Fruit fly (Drosophila melanogaster) whole organism, embryonic: ENCODE results near the gene CG43638.
A peak's percentile ranks its signal among the peaks of the same experiment; 100 is the strongest.

Experiments
- Bgb ChIP-seq: fragments of 200-800 bp; sonication (Bioruptor generic); IDR thresholded peaks from 2 replicates; pipeline ENCODE4 v1.3.6; 2022; ENCODE audit warnings: missing biosample characterization, missing genetic modification characterization; ENCODE audit not compliant: partially characterized antibody
- CG10209 ChIP-seq: fragments of 200-800 bp; sonication (Bioruptor generic); optimal IDR thresholded peaks from 3 replicates; lab custom pipeline; 2017; ENCODE audit warnings: missing biosample characterization, mild to moderate bottlenecking, missing genetic modification characterization, missing genetic modification reagents
- CG10321 ChIP-seq: fragments of 200-800 bp; sonication (Bioruptor generic); IDR thresholded peaks from 2 replicates; pipeline ENCODE4 v1.3.6; 2022; ENCODE audit warnings: missing biosample characterization, missing genetic modification characterization
- CG11085 ChIP-seq: fragments of 200-800 bp; sonication (Bioruptor generic); IDR thresholded peaks from 2 replicates; pipeline ENCODE4 v1.3.6; 2022; ENCODE audit warnings: missing biosample characterization, missing genetic modification characterization
- CG12104 ChIP-seq: fragments of 200-800 bp; sonication (Bioruptor generic); optimal IDR thresholded peaks from 3 replicates; lab custom pipeline; 2016; ENCODE audit warnings: missing biosample characterization, missing genetic modification characterization
- CG12769 ChIP-seq: fragments of 200-800 bp; sonication (Bioruptor generic); optimal IDR thresholded peaks from 2 replicates; lab custom pipeline; 2019; ENCODE audit warnings: missing biosample characterization, mild to moderate bottlenecking, missing genetic modification characterization, moderate library complexity
- CG13296 ChIP-seq: fragments of 200-800 bp; sonication (Bioruptor generic); optimal IDR thresholded peaks from 3 replicates; lab custom pipeline; 2018; ENCODE audit warnings: missing biosample characterization, mild to moderate bottlenecking, missing genetic modification characterization
- CG14441 ChIP-seq: fragments of 200-800 bp; sonication (Bioruptor generic); IDR thresholded peaks from 2 replicates; pipeline ENCODE4 v1.3.6; 2022; ENCODE audit warnings: missing biosample characterization, missing genetic modification characterization
- CG16863 ChIP-seq: fragments of 200-800 bp; sonication (Bioruptor generic); optimal IDR thresholded peaks from 3 replicates; lab custom pipeline; 2016; ENCODE audit warnings: missing biosample characterization, missing genetic modification characterization
- CG17802 ChIP-seq: fragments of 200-800 bp; sonication (Bioruptor generic); optimal IDR thresholded peaks from 2 replicates; lab custom pipeline; 2018; ENCODE audit warnings: missing biosample characterization, mild to moderate bottlenecking, missing genetic modification characterization, moderate library complexity
- CG31224 ChIP-seq: fragments of 200-800 bp; sonication (Bioruptor generic); IDR thresholded peaks from 2 replicates; pipeline ENCODE4 v1.3.6; 2022; ENCODE audit warnings: missing biosample characterization, missing genetic modification characterization
- CG32772 ChIP-seq: fragments of 200-800 bp; sonication (Bioruptor generic); IDR thresholded peaks from 2 replicates; pipeline ENCODE4 v1.3.6; 2022; ENCODE audit warnings: missing biosample characterization, missing genetic modification characterization
- CG3407 ChIP-seq: fragments of 200-800 bp; sonication (Bioruptor generic); optimal IDR thresholded peaks from 2 replicates; lab custom pipeline; 2018; ENCODE audit warnings: missing biosample characterization, mild to moderate bottlenecking, missing genetic modification characterization
- CG4707 ChIP-seq: fragments of 200-800 bp; sonication (Bioruptor generic); optimal IDR thresholded peaks from 2 replicates; lab custom pipeline; 2018; ENCODE audit warnings: missing biosample characterization, mild to moderate bottlenecking, missing genetic modification characterization, moderate library complexity
- CG4730 ChIP-seq: fragments of 200-800 bp; sonication (Bioruptor generic); IDR thresholded peaks from 2 replicates; pipeline ENCODE4 v1.3.6; 2022; ENCODE audit warnings: missing biosample characterization, missing genetic modification characterization
- CG5953 ChIP-seq: fragments of 200-800 bp; sonication (Bioruptor generic); IDR thresholded peaks from 2 replicates; pipeline ENCODE4 v1.3.6; 2022; ENCODE audit warnings: missing biosample characterization, missing genetic modification characterization
- CG6791 ChIP-seq: fragments of 200-800 bp; sonication (Bioruptor generic); IDR thresholded peaks from 3 replicates; pipeline ENCODE4 v1.3.6; 2022; ENCODE audit warnings: missing biosample characterization, missing genetic modification characterization; ENCODE audit not compliant: partially characterized antibody
- CG6854 ChIP-seq: fragments of 200-800 bp; sonication (Bioruptor generic); optimal IDR thresholded peaks from 3 replicates; lab custom pipeline; 2017; ENCODE audit warnings: missing biosample characterization, mild to moderate bottlenecking, missing genetic modification characterization
- CG7987 ChIP-seq: fragments of 200-800 bp; sonication (Bioruptor generic); optimal IDR thresholded peaks from 2 replicates; lab custom pipeline; 2018; ENCODE audit warnings: missing biosample characterization, mild to moderate bottlenecking, missing genetic modification characterization, moderate library complexity
- CG9727 ChIP-seq: fragments of 200-800 bp; sonication (Bioruptor generic); optimal IDR thresholded peaks from 3 replicates; lab custom pipeline; 2017; ENCODE audit warnings: missing biosample characterization, mild to moderate bottlenecking, missing genetic modification characterization
- CHES-1-like ChIP-seq: fragments of 200-800 bp; sonication (Bioruptor generic); optimal IDR thresholded peaks from 2 replicates; lab custom pipeline; 2016; ENCODE audit warnings: missing biosample characterization, missing genetic modification characterization
- Dek ChIP-seq: fragments of 200-800 bp; sonication (Bioruptor generic); optimal IDR thresholded peaks from 3 replicates; lab custom pipeline; 2019; ENCODE audit warnings: missing biosample characterization, mild to moderate bottlenecking, missing genetic modification characterization, moderate library complexity
- Doc2 ChIP-seq: fragments of 200-800 bp; sonication (Bioruptor generic); IDR thresholded peaks from 2 replicates; pipeline ENCODE4 v1.3.6; 2022; ENCODE audit warnings: missing biosample characterization, missing genetic modification characterization
- Drgx ChIP-seq: fragments of 200-800 bp; sonication (Bioruptor generic); IDR thresholded peaks from 2 replicates; pipeline ENCODE4 v1.3.6; 2022; ENCODE audit warnings: missing biosample characterization, missing genetic modification characterization
- Eip74EF ChIP-seq, 2 experiments: fragments of 200-800 bp in 1 of 2; fragments of >200 bp in 1 of 2; sonication (Bioruptor generic) in 1 of 2; optimal IDR thresholded peaks; 2 replicates each; lab custom pipeline; 2017 to 2019; ENCODE audit warnings: missing biosample characterization in 2 of 2, missing genetic modification characterization in 2 of 2, mild to moderate bottlenecking in 1 of 2, moderate library complexity in 1 of 2
- Ets65A ChIP-seq: fragments of 200-800 bp; sonication (Bioruptor generic); peaks from one replicate; lab custom pipeline; 2016; ENCODE audit warnings: missing biosample characterization, missing genetic modification characterization
- Fer3 ChIP-seq: fragments of 200-800 bp; sonication (Bioruptor generic); optimal IDR thresholded peaks from 2 replicates; lab custom pipeline; 2018; ENCODE audit warnings: missing biosample characterization, mild to moderate bottlenecking, missing genetic modification characterization, moderate library complexity
- Hmx ChIP-seq: fragments of 200-800 bp; sonication (Bioruptor generic); optimal IDR thresholded peaks from 2 replicates; lab custom pipeline; 2016; ENCODE audit warnings: missing biosample characterization, missing genetic modification characterization
- MBD-R2 ChIP-seq: fragments of 200-800 bp; sonication (Bioruptor generic); IDR thresholded peaks from 2 replicates; pipeline ENCODE4 v1.3.6; 2022; ENCODE audit warnings: missing biosample characterization, missing genetic modification characterization
- Med ChIP-seq: fragments of 200-800 bp; sonication (Bioruptor generic); peaks from one replicate; lab custom pipeline; 2016; ENCODE audit warnings: missing biosample characterization, missing genetic modification characterization, mild to moderate bottlenecking, inconsistent platforms, moderate library complexity
- Neu2 ChIP-seq: fragments of 200-800 bp; sonication (Bioruptor generic); optimal IDR thresholded peaks from 3 replicates; lab custom pipeline; 2016; ENCODE audit warnings: missing biosample characterization, missing genetic modification characterization, borderline replicate concordance
- NfI ChIP-seq: fragments of 200-800 bp; sonication (Bioruptor generic); optimal IDR thresholded peaks from 3 replicates; lab custom pipeline; 2018; ENCODE audit warnings: missing biosample characterization, mild to moderate bottlenecking, missing genetic modification characterization, moderate library complexity
- Ravus ChIP-seq: fragments of 200-800 bp; sonication (Bioruptor generic); IDR thresholded peaks from 2 replicates; pipeline ENCODE4 v1.3.6; 2022; ENCODE audit warnings: missing biosample characterization, missing genetic modification characterization
- cwo ChIP-seq: fragments of 200-800 bp; sonication (Bioruptor generic); optimal IDR thresholded peaks from 3 replicates; lab custom pipeline; 2017; ENCODE audit warnings: missing biosample characterization, missing genetic modification characterization, mild to moderate bottlenecking, moderate library complexity, missing genetic modification reagents
- dan ChIP-seq: fragments of 200-800 bp; sonication (Bioruptor generic); IDR thresholded peaks from 2 replicates; pipeline ENCODE4 v1.3.6; 2022; ENCODE audit warnings: missing biosample characterization, missing genetic modification characterization
- dati ChIP-seq: fragments of 200-800 bp; sonication (Bioruptor generic); IDR thresholded peaks from 2 replicates; pipeline ENCODE4 v1.3.6; 2022; ENCODE audit warnings: missing biosample characterization, missing genetic modification characterization
- dimm ChIP-seq: fragments of 200-800 bp; sonication (Bioruptor generic); IDR thresholded peaks from 2 replicates; pipeline ENCODE4 v1.3.6; 2022; ENCODE audit warnings: missing biosample characterization, missing genetic modification characterization
- ewg ChIP-seq: fragments of 200-800 bp; sonication (Bioruptor generic); optimal IDR thresholded peaks from 3 replicates; lab custom pipeline; 2017; ENCODE audit warnings: mild to moderate bottlenecking, missing biosample characterization, missing genetic modification reagents, missing genetic modification characterization
- fd3F ChIP-seq: fragments of 200-800 bp; sonication (Bioruptor generic); optimal IDR thresholded peaks from 2 replicates; lab custom pipeline; 2018; ENCODE audit warnings: missing biosample characterization, mild to moderate bottlenecking, missing genetic modification characterization, moderate library complexity
- ftz-f1 ChIP-seq: fragments of 200-800 bp; sonication (Bioruptor generic); optimal IDR thresholded peaks from 2 replicates; lab custom pipeline; 2016; ENCODE audit warnings: missing biosample characterization, missing genetic modification characterization
- jigr1 ChIP-seq: fragments of 200-800 bp; sonication (Bioruptor generic); IDR thresholded peaks from 3 replicates; pipeline ENCODE4 v1.3.6; 2022; ENCODE audit warnings: missing biosample characterization, missing genetic modification characterization
- odd ChIP-seq: fragments of 200-800 bp; sonication (Bioruptor generic); optimal IDR thresholded peaks from 2 replicates; lab custom pipeline; 2017; ENCODE audit warnings: missing biosample characterization, mild to moderate bottlenecking, missing genetic modification characterization
- onecut ChIP-seq: fragments of 200-800 bp; sonication (Bioruptor generic); IDR thresholded peaks from 2 replicates; pipeline ENCODE4 v1.3.6; 2022; ENCODE audit warnings: missing biosample characterization, missing genetic modification characterization
- sima ChIP-seq: fragments of 200-800 bp; sonication (Bioruptor generic); optimal IDR thresholded peaks from 2 replicates; lab custom pipeline; 2016; ENCODE audit warnings: missing biosample characterization, missing genetic modification characterization
- sqz ChIP-seq: fragments of 200-800 bp; sonication (Bioruptor generic); optimal IDR thresholded peaks from 3 replicates; lab custom pipeline; 2018; ENCODE audit warnings: missing biosample characterization, mild to moderate bottlenecking, missing genetic modification characterization
- tx ChIP-seq: fragments of 200-800 bp; sonication (Bioruptor generic); optimal IDR thresholded peaks from 2 replicates; lab custom pipeline; 2016; ENCODE audit warnings: missing biosample characterization, missing genetic modification characterization
- unc-4 ChIP-seq: fragments of 200-800 bp; sonication (Bioruptor generic); IDR thresholded peaks from 2 replicates; pipeline ENCODE4 v1.3.6; 2022; ENCODE audit warnings: missing biosample characterization, missing genetic modification characterization; ENCODE audit not compliant: partially characterized antibody
- zfh2 ChIP-seq: fragments of 200-800 bp; sonication (Bioruptor generic); optimal IDR thresholded peaks from 2 replicates; lab custom pipeline; 2016; ENCODE audit warnings: missing biosample characterization, missing genetic modification characterization

CG43638 gene

DNA sequence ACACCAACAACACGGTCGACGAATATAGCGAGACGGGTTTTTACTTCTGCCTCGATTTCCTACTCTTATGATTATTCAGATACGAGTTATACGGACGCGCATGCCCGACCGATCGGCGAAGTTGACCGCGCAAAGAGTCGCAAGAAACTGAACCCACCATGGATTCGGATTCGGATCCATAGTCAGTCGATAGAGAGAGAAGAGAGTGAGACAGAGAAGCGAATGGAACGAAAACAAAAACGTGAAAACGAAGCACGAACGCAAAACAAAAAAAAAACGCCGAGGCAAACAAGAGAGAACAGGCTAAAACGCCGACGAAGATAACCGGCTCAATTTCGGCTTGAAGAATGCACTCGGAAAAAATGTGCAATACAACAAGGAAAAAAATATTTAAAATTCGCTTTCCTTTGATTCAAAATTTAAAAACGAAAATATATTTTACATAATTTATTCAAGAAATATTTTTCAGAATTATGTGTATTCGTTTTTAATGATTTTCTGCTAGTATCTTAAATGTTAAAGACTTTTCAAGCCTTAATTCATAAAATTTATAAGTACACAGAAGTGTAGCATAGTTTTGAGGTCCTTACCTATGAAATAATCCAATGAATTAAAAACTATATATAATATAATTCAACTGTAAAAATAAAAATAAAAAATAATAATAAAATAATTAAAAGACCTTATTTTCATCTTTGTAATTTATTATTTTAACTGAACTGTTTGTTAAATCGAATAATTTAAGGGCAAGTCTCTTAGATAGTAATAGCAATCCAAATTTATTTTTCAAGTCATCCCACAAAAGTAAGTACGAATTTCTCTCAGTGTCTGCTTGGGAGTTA lies 37.5 kb downstream of the CG43638 start, which contains the start of gene Sema5c (continued):
- no peak for TF ChIP-seq Ravus (GFP tag; lab: Robert Waterston, UW)
- no peak for TF ChIP-seq CG16863
- peak; percentile 49 for TF ChIP-seq Dek (tag; lab: Kevin White, UChicago)
- peak; percentile 58 for TF ChIP-seq ftz-f1
- TF ChIP-seq CG12104 = peak; percentile 75
- no peak for TF ChIP-seq sima (GFP tag; lab: Kevin White, UChicago)
- no peak for TF ChIP-seq Hmx (GFP tag; lab: Kevin White, UChicago)
- peak; percentile 49 for TF ChIP-seq CG6854
- peak; percentile 51 for TF ChIP-seq CG32772 (GFP tag; lab: Robert Waterston, UW)
- no peak for TF ChIP-seq CG11085 (GFP tag; lab: Robert Waterston, UW)
- 0 out of 2 replicates have a peak, but pooled peaks have one; percentile 44 for TF ChIP-seq CG5953 (GFP tag; lab: Robert Waterston, UW)
- TF ChIP-seq CG12769 (tag; lab: Kevin White, UChicago) = peak; percentile 37
- TF ChIP-seq dimm (GFP tag; lab: Robert Waterston, UW) = no peak
- TF ChIP-seq CG7987 (GFP tag; lab: Kevin White, UChicago) = no peak
- TF ChIP-seq CG10321 (GFP tag; lab: Robert Waterston, UW) = no peak
- TF ChIP-seq Doc2 (GFP tag; lab: Robert Waterston, UW) = no peak
- peak; percentile 63 for TF ChIP-seq sqz
- peak; percentile 10 for TF ChIP-seq CG3407 (GFP tag; lab: Kevin White, UChicago)
- TF ChIP-seq unc-4 (GFP tag; lab: Robert Waterston, UW) = no peak
- peak; percentile 21 for TF ChIP-seq NfI (GFP tag; lab: Kevin White, UChicago)
- peak; percentile 35 for TF ChIP-seq CG4707
- peak; percentile 25 for TF ChIP-seq ewg (GFP tag; lab: Kevin White, UChicago)
- peak; percentile 22 for TF ChIP-seq Fer3 (tag; lab: Kevin White, UChicago)
- TF ChIP-seq CG17802 (tag; lab: Kevin White, UChicago) = no peak
- TF ChIP-seq fd3F (GFP tag; lab: Kevin White, UChicago) = peak; percentile 46
- TF ChIP-seq MBD-R2 (GFP tag; lab: Robert Waterston, UW) = peak; percentile 29; the same call in 1 of the 2 replicates
- TF ChIP-seq Bgb (GFP tag; lab: Robert Waterston, UW) = peak; percentile 53; the same call in 1 of the 2 replicates
- peak; percentile 41; the same call in 1 of the 2 replicates for TF ChIP-seq CG4730
- peak; percentile 92 for TF ChIP-seq CG9727 (GFP tag; lab: Kevin White, UChicago)
- TF ChIP-seq CG14441 (GFP tag; lab: Robert Waterston, UW) = peak; percentile 56
- TF ChIP-seq cwo (GFP tag; lab: Kevin White, UChicago) = peak; percentile 38
- no peak for TF ChIP-seq Eip74EF (GFP tag; optimal IDR thresholded peaks at IDR 0.05; lab: Kevin White, UChicago)
- peak; percentile 19 for TF ChIP-seq Neu2
- TF ChIP-seq Med = peak; percentile 83
- peak; percentile 28; the same call in 1 of the 2 replicates for TF ChIP-seq CG31224 (GFP tag; lab: Robert Waterston, UW)
- peak; percentile 52; the same call in 1 of the 2 replicates for TF ChIP-seq Drgx
- TF ChIP-seq zfh2 = no peak
- TF ChIP-seq CG6791 = no peak; the same call in 2 of the 3 replicates
- TF ChIP-seq CG10209 = peak; percentile 76
- TF ChIP-seq tx (GFP tag; lab: Kevin White, UChicago) = no peak
- TF ChIP-seq Ets65A = peak; percentile 84
- no peak for TF ChIP-seq dan (GFP tag; lab: Robert Waterston, UW)
- TF ChIP-seq odd (GFP tag; lab: Kevin White, UChicago) = peak; percentile 77
- no peak for TF ChIP-seq jigr1 (GFP tag; lab: Robert Waterston, UW)
- TF ChIP-seq CHES-1-like (GFP tag; lab: Kevin White, UChicago) = peak; percentile 20
- TF ChIP-seq dati (GFP tag; lab: Robert Waterston, UW) = no peak
- peak; percentile 35 for TF ChIP-seq CG13296 (GFP tag; lab: Kevin White, UChicago)
- peak; percentile 27 for TF ChIP-seq onecut (GFP tag; lab: Robert Waterston, UW)
